Worm (Caenorhabditis elegans) whole organism, L4/young adult: ENCODE data around the gene T24B8.4.

Experiments used
- W03F9.2 ChIP-seq: fragments of 150-350 bp; optimal IDR thresholded peaks from 2 replicates; lab custom pipeline; 2014; ENCODE audit warnings: missing biosample characterization, missing genetic modification characterization
- dao-5 ChIP-seq: sonication (generic microtip); optimal IDR thresholded peaks from 2 replicates; lab custom pipeline; 2016; ENCODE audit warnings: missing genotype, missing genetic modification characterization, moderate library complexity, missing compliant biosample characterization
- him-1 ChIP-seq: sonication (generic microtip); optimal IDR thresholded peaks from 2 replicates; lab custom pipeline; 2016; ENCODE audit warnings: missing genotype, missing genetic modification reagents, missing genetic modification characterization, missing compliant biosample characterization

DNA sequence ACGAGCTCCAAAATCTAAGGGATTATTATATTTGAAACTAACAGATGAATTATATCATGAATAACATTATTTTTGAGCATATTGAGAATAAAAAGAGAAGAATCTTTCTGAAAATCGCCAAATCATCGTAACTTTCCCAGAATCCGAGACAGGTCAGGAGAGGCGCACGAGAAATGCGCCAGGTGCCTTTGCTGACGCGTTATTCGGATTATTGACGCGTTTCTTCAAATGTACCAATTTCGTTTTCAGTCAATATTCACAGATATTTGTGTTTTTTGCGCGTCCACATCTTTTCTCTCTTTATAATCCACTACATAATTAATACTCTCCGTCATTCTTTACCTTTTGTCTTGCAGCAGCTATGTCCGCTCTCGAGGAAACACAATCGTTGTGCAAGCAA, 28.4 kb upstream of the T24B8.4 start, which contains the start of gene T24H10.1:
- TF ChIP-seq W03F9.2 (tag; lab: Kevin White, UChicago) (peak; percentile 36), him-1 (tag; lab: Kevin White, UChicago) (peak; percentile 45), dao-5 (tag; lab: Kevin White, UChicago) (no peak)
